Fruit fly (Drosophila melanogaster): ENCODE measurements around the gene CG4887.

The CG4887 gene

DNA sequence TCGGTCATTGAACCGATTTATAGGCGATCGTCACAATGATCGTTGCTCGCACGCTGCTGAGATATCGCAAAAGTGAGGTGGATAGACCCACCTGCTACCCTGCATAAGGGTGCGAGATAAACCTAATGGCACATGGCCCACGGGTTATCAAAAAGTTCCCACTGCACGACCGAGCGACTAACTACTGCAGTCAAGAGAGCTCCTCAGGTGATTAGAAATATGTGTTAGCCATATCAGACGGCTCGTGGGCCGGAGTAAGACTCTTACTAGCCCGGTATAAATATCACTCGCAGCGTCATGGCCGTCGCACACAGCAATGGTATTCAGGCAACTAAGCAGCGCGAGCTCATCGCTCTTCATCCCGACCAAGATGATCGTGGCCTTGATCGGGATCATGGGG, 46.2 kb downstream of the CG4887 start, which contains the start of gene CG42329:
CG42329 (plus strand) TSS at position 301 of the 400 bp plus-strand sequence.
- no peak for TF ChIP-seq CG17801 (GFP tag; optimal IDR thresholded peaks at IDR 0.05; ENCODE audit: partially characterized antibody)

All from ovary, adult (tissue).